Fruit fly (Drosophila melanogaster) whole organism, wandering third instar larva: ENCODE measurements around the gene CG10211.

Experiments
- Dif ChIP-seq: fragments of 200-275, 200-300 bp; sonication (Bioruptor generic); optimal IDR thresholded peaks from 2 replicates; lab custom pipeline; 2018; ENCODE audit warnings: missing biosample characterization, missing genetic modification characterization; ENCODE audit not compliant: partially characterized antibody
- Hnf4 ChIP-seq: fragments of 200-800 bp; sonication (Bioruptor generic); optimal IDR thresholded peaks from 2 replicates; lab custom pipeline; 2016; ENCODE audit warnings: missing biosample characterization, mild to moderate bottlenecking, missing genetic modification characterization
- br ChIP-seq: fragments of 200-800 bp; sonication (Bioruptor generic); optimal IDR thresholded peaks from 2 replicates; lab custom pipeline; 2016; ENCODE audit warnings: missing biosample characterization, missing genetic modification characterization
- dl ChIP-seq, 2 experiments: fragments of 175-275, 200-275 bp in 1 of 2; fragments of 200-275 bp in 1 of 2; sonication (Bioruptor generic); optimal IDR thresholded peaks; lab custom pipeline; 2018; ENCODE audit warnings: mild to moderate bottlenecking in 2 of 2, missing biosample characterization in 2 of 2, missing genetic modification characterization in 2 of 2, moderate library complexity in 2 of 2; ENCODE audit not compliant: partially characterized antibody in 2 of 2, insufficient read depth in 1 of 2
- dmrt93B ChIP-seq: fragments of 200-800 bp; sonication (Bioruptor generic); optimal IDR thresholded peaks from 2 replicates; lab custom pipeline; 2018; ENCODE audit warnings: missing biosample characterization, mild to moderate bottlenecking, missing genetic modification characterization
- dsf ChIP-seq: sonication (Bioruptor generic); optimal IDR thresholded peaks from 2 replicates; lab custom pipeline; 2016; ENCODE audit warnings: missing biosample characterization, missing genetic modification characterization, borderline replicate concordance
- fru ChIP-seq: fragments of 200-800 bp; sonication (Bioruptor generic); optimal IDR thresholded peaks from 3 replicates; lab custom pipeline; 2016; ENCODE audit warnings: missing biosample characterization, mild to moderate bottlenecking, missing genetic modification characterization

DNA sequence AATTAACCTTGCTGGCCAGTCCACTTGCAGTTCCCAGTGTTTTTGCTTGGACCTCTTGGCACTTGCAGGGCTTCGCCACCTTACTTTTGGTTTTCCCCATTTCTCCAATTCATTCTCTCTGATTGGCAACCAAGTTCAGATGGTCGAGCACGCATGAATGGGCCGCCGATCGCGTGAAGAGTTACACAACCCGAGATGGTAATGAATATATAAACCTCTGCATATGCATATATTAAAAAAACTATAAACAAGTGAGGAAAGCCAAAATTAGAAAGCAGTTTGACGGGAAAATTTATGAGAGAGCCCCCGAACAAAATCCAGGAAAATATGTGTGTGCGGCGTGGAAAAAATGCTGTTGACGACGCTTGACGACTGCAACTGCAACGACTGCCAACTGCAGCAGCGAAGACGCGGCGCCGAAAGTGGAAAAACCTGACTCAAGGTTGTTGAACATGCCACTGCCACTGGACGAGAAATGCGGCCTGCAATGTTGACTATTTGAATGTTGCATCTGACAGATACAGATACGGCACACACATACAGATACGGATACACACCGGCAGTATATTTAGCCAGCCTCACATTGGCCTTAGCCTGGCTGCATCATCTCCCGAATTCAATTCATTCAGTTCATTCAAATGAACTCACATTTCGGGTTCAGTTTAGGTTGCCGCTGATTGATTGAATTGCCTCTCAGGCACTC, 36.8 kb upstream of the CG10211 start:
- TF ChIP-seq br (GFP tag; lab: Kevin White, UChicago) (no peak), fru (GFP tag; lab: Kevin White, UChicago) (no peak), Dif (GFP tag; lab: Kevin White, UChicago) (no peak), dl (GFP tag; optimal IDR thresholded peaks at IDR 0.05; lab: Kevin White, UChicago; ENCODE audit: insufficient read depth in 1 of 2, partially characterized antibody in 2 of 2) (no peak), dsf (GFP tag; lab: Kevin White, UChicago) (no peak), dmrt93B (GFP tag; lab: Kevin White, UChicago) (no peak), Hnf4 (no peak)
